Fruit fly (Drosophila melanogaster): ENCODE measurements around the gene heca.

dm6 chr3R:30283037-30283590 is 5.4 kb downstream of the heca start:
- TF ChIP-seq CG8478 (optimal IDR thresholded peaks at IDR 0.05) (no peak), CTCF (optimal IDR thresholded peaks at IDR 0.05) (no peak)

Data from S2 (cell line).